Fruit fly (Drosophila melanogaster) whole organism, adult: ENCODE measurements around the gene HDAC11.

Source experiments
- CG11617 ChIP-seq: fragments of 200-800 bp; sonication (Bioruptor generic); optimal IDR thresholded peaks from 2 replicates; lab custom pipeline; 2017; ENCODE audit warnings: mild to moderate bottlenecking, missing biosample characterization, missing genetic modification reagents, missing genetic modification characterization
- CG33017 ChIP-seq: fragments of 200-800 bp; sonication (Bioruptor generic); optimal IDR thresholded peaks from 2 replicates; lab custom pipeline; 2018; ENCODE audit warnings: missing biosample characterization, mild to moderate bottlenecking, missing genetic modification characterization, moderate library complexity
- CG7045 ChIP-seq: fragments of 200-800 bp; sonication (Bioruptor generic); optimal IDR thresholded peaks from 2 replicates; lab custom pipeline; 2017; ENCODE audit warnings: missing biosample characterization, mild to moderate bottlenecking, missing genetic modification characterization
- CG7101 ChIP-seq: fragments of 200-800 bp; sonication (Bioruptor generic); optimal IDR thresholded peaks from 2 replicates; lab custom pipeline; 2018; ENCODE audit warnings: missing biosample characterization, mild to moderate bottlenecking, missing genetic modification characterization, moderate library complexity
- Clk ChIP-seq: fragments of 200-800 bp; sonication (Bioruptor generic); optimal IDR thresholded peaks from 2 replicates; lab custom pipeline; 2017; ENCODE audit warnings: missing biosample characterization, missing genetic modification characterization
- cnc ChIP-seq, 2 experiments: fragments of >200 bp; optimal IDR thresholded peaks; 2 replicates each; lab custom pipeline; 2017
- ovo ChIP-seq: fragments of 200-800 bp; sonication (Bioruptor generic); optimal IDR thresholded peaks from 2 replicates; lab custom pipeline; 2016; ENCODE audit warnings: missing biosample characterization, missing genetic modification characterization
- pad ChIP-seq: fragments of 200-800 bp; sonication (Bioruptor generic); optimal IDR thresholded peaks from 3 replicates; lab custom pipeline; 2017; ENCODE audit warnings: missing biosample characterization, missing genetic modification characterization, mild to moderate bottlenecking, moderate library complexity, missing genetic modification reagents

dm6 chr3R:24845952-24846848 lies 9.8 kb downstream of the HDAC11 start:
- TF ChIP-seq cnc (optimal IDR thresholded peaks at IDR 0.05; lab: Kevin White, UChicago) (no peak), ovo (GFP tag; lab: Kevin White, UChicago) (no peak), CG33017 (no peak), pad (GFP tag; lab: Kevin White, UChicago) (no peak), CG7101 (tag; lab: Kevin White, UChicago) (no peak), CG11617 (GFP tag; lab: Kevin White, UChicago) (no peak), CG7045 (GFP tag; lab: Kevin White, UChicago) (no peak), Clk (GFP tag; lab: Kevin White, UChicago) (no peak)
